Worm (Caenorhabditis elegans) whole organism, L4/young adult: ENCODE measurements around the gene yju-2.

ENCODE experiments used
- W03F9.2 ChIP-seq: fragments of 150-350 bp; optimal IDR thresholded peaks from 2 replicates; lab custom pipeline; 2014; ENCODE audit warnings: missing biosample characterization, missing genetic modification characterization
- dao-5 ChIP-seq: sonication (generic microtip); optimal IDR thresholded peaks from 2 replicates; lab custom pipeline; 2016; ENCODE audit warnings: missing genotype, missing genetic modification characterization, moderate library complexity, missing compliant biosample characterization

DNA sequence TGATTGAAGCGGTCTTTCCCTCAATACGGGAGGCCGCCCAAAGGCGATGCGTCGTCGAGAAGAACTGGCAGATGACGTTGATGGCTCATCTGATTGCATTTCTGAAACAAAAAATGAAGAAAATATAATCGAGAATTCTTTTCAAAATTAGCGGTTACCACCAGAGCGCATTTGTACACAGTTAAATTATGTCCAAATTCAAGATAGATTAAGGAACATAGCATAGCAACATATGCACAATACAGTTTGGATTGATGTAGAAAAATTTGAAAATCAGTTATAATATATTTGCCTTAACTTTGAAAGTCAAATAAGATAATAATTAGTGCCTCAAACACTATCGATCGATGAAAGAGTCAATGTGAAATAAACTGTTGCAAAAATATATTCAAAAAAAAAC, 45.6 kb downstream of the yju-2 start, which contains the start of gene R151.8:
- no peak for TF ChIP-seq dao-5 (tag; lab: Kevin White, UChicago)
- no peak for TF ChIP-seq W03F9.2 (tag; lab: Kevin White, UChicago)
